Worm (Caenorhabditis elegans): ENCODE data around the gene C50F7.3.

DNA sequence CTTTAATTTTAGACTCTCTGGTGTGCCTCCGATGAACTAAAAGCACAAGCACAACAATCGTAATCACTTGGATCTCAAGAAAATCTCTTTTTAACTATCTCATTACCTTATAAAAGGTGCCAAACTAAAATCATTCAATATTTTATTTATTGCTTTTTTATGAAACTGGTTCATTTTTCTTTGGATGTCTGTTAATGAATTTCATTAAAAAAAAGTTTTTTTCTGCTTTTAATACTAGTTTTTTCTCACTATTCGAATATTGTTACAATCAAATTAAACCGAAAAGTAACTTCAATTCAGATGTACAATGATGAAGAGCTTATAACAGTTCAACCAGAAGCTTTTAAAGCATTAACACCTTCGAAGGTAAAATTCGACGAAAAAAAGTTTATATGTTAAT is 43.6 kb downstream of the C50F7.3 start, which contains the start of gene swd-2.1:
- TF ChIP-seq nhr-76 (tag; optimal IDR thresholded peaks at IDR 0.05) (no peak), unc-120 (tag; optimal IDR thresholded peaks at IDR 0.05; ENCODE audit: poor library complexity, severe bottlenecking) (no peak), nhr-237 (tag; optimal IDR thresholded peaks at IDR 0.05) (no peak), ztf-11 (tag; optimal IDR thresholded peaks at IDR 0.05) (no peak), lsy-2 (tag; optimal IDR thresholded peaks at IDR 0.05) (no peak), unc-62 (GFP tag; optimal IDR thresholded peaks at IDR 0.05) (no peak), mep-1 (tag; optimal IDR thresholded peaks at IDR 0.05) (no peak), nhr-28 (tag; optimal IDR thresholded peaks at IDR 0.05) (no peak), elt-3 (tag; optimal IDR thresholded peaks at IDR 0.05) (no peak)

Data from whole organism, mixed stage, embryonic.